Worm (Caenorhabditis elegans) whole organism, L2 larva: ENCODE data around the gene his-40.

Experiments
- F13H6.1 ChIP-seq: sonication (generic microtip); optimal IDR thresholded peaks from 2 replicates; lab custom pipeline; 2016; ENCODE audit warnings: missing genetic modification characterization, missing compliant biosample characterization
- blmp-1 ChIP-seq: sonication (generic microtip); optimal IDR thresholded peaks from 2 replicates; lab custom pipeline; 2017; ENCODE audit warnings: missing genetic modification characterization, mild to moderate bottlenecking, missing compliant biosample characterization, antibody characterized with exemption, moderate library complexity; ENCODE audit not compliant: insufficient read depth
- egl-27 ChIP-seq: sonication (generic microtip); optimal IDR thresholded peaks from 3 replicates; lab custom pipeline; 2017; ENCODE audit warnings: missing biosample characterization, missing genetic modification reagents, missing genetic modification characterization
- elt-3 ChIP-seq: sonication (generic microtip); optimal IDR thresholded peaks from 2 replicates; lab custom pipeline; 2017; ENCODE audit warnings: missing biosample characterization, missing genetic modification characterization
- lin-13 ChIP-seq: fragments of 150-350 bp; optimal IDR thresholded peaks from 2 replicates; lab custom pipeline; 2014; ENCODE audit warnings: missing biosample characterization, missing genetic modification reagents, missing genetic modification characterization
- nhr-237 ChIP-seq: fragments of 150-350 bp; optimal IDR thresholded peaks from 2 replicates; lab custom pipeline; 2014; ENCODE audit warnings: missing biosample characterization, missing genetic modification characterization
- skn-1 ChIP-seq: sonication (generic microtip); optimal IDR thresholded peaks from 2 replicates; lab custom pipeline; 2017; ENCODE audit warnings: missing biosample characterization, missing genetic modification characterization
- ztf-11 ChIP-seq: sonication (generic microtip); optimal IDR thresholded peaks from 2 replicates; lab custom pipeline; 2017; ENCODE audit warnings: missing biosample characterization, missing genetic modification characterization
- ztf-4 ChIP-seq: fragments of 150-350 bp; optimal IDR thresholded peaks from 2 replicates; lab custom pipeline; 2014; ENCODE audit warnings: missing biosample characterization, missing genetic modification characterization

DNA sequence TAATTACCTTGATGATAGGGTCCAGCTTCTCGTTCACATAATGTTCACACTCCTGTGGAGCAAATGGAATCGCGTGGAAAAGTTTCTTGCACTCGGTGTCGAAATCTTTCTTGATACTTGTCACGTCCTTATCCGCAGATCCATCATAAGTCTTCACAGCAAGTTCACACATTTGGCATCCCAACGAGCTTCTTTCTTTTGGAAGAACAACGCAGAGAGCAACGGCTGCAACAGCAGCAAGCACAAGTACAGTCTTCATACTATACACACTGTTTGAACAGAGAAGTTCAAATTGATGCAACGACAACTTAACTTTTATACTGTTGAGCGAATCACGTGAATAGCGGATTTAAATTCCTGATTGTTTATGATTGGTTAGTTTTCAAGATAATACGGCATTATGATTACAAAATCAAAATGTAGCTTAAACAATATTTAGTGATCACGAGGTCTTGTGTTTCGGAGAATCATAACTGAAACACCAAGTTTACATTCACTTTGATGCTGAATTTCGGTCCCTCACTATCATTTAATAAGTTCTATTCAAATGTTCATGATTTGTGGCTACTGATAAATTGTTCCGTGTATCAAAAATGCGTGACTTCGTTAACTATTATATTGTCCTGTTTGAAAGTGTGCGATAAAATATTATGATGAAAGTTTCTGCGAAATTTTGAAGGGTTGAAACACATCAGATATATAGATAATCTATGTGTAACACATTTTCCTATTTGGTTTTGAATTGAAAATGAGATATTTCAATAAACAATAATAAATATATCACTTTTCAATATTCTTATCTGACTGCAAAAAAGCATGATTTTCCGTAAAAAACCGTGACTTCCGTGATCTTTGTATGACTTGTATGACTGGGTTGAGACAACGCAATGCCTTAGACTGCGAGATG, 6.8 kb downstream of the his-40 start, which contains the start of the genes spp-2 and spp-6:
- TF ChIP-seq ztf-4 (tag; lab: Kevin White, UChicago) (no peak), lin-13 (GFP tag; lab: Kevin White, UChicago) (no peak), egl-27 (tag; lab: Kevin White, UChicago) (no peak), elt-3 (no peak), blmp-1 (tag; lab: Kevin White, UChicago) (no peak), ztf-11 (tag; lab: Kevin White, UChicago) (no peak), F13H6.1 (tag; lab: Kevin White, UChicago) (no peak), nhr-237 (tag; lab: Kevin White, UChicago) (no peak), skn-1 (tag; lab: Kevin White, UChicago) (peak; percentile 61)
